Worm (Caenorhabditis elegans): ENCODE measurements around the gene D2023.3.

ce11 chrV:11798320-11798719 lies 13.5 kb downstream of the D2023.3 start:
- TF ChIP-seq hmg-4 (GFP tag; optimal IDR thresholded peaks at IDR 0.05) (no peak), ama-1 (optimal IDR thresholded peaks at IDR 0.05) (no peak)
